Worm (Caenorhabditis elegans) whole organism, L4 larva: ENCODE data around the gene srab-24.

Source experiments
- F49E8.2 ChIP-seq: sonication (generic microtip); optimal IDR thresholded peaks from 2 replicates; lab custom pipeline; 2016; ENCODE audit warnings: missing compliant biosample characterization, mild to moderate bottlenecking, missing genetic modification characterization, borderline replicate concordance
- Y48G9A.11 ChIP-seq: fragments of 200-800 bp; sonication (Bioruptor generic); IDR thresholded peaks from 2 replicates; pipeline ENCODE4 v1.3.6; 2022; ENCODE audit warnings: missing genetic modification reagents, missing genetic modification characterization, missing compliant biosample characterization
- ZK546.5 ChIP-seq, 2 experiments: sonication (generic microtip); optimal IDR thresholded peaks; 2 replicates each; lab custom pipeline; 2017; ENCODE audit warnings: missing biosample characterization in 2 of 2, missing genetic modification characterization in 2 of 2
- ces-1 ChIP-seq: fragments of 150-350 bp; sonication (generic microtip); optimal IDR thresholded peaks from 4 replicates; lab custom pipeline; 2014; ENCODE audit warnings: missing biosample characterization, missing genetic modification reagents, missing genetic modification characterization
- cey-2 ChIP-seq: sonication (generic microtip); optimal IDR thresholded peaks from 3 replicates; lab custom pipeline; 2017; ENCODE audit warnings: missing genetic modification characterization, mild to moderate bottlenecking, missing compliant biosample characterization, antibody characterized with exemption, borderline replicate concordance; ENCODE audit not compliant: insufficient read depth
- mep-1 ChIP-seq: fragments of 150-350 bp; sonication (generic microtip); optimal IDR thresholded peaks from 3 replicates; lab custom pipeline; 2014; ENCODE audit warnings: missing biosample characterization, missing genetic modification characterization
- nhr-25 ChIP-seq: sonication (generic microtip); optimal IDR thresholded peaks from 2 replicates; lab custom pipeline; 2017; ENCODE audit warnings: missing genetic modification characterization, mild to moderate bottlenecking, missing compliant biosample characterization, antibody characterized with exemption, moderate library complexity, borderline replicate concordance; ENCODE audit not compliant: insufficient read depth
- unc-62 ChIP-seq, 3 experiments: fragments of 150-350 bp in 1 of 3; sonication (generic microtip); optimal IDR thresholded peaks in 2 of 3; peaks in 1 of 3; 1 replicate in 1 of 3; 2 replicates in 2 of 3; lab custom pipeline; 2014 to 2017; ENCODE audit warnings: missing biosample characterization in 3 of 3, missing genetic modification characterization in 3 of 3, missing genetic modification reagents in 3 of 3, missing genotype in 1 of 3
- ztf-11 ChIP-seq: fragments of 150-350 bp; optimal IDR thresholded peaks from 2 replicates; lab custom pipeline; 2014; ENCODE audit warnings: missing biosample characterization, missing genetic modification characterization
- ztf-7 ChIP-seq: fragments of 150-350 bp; optimal IDR thresholded peaks from 2 replicates; lab custom pipeline; 2014; ENCODE audit warnings: missing biosample characterization, missing genetic modification characterization

DNA sequence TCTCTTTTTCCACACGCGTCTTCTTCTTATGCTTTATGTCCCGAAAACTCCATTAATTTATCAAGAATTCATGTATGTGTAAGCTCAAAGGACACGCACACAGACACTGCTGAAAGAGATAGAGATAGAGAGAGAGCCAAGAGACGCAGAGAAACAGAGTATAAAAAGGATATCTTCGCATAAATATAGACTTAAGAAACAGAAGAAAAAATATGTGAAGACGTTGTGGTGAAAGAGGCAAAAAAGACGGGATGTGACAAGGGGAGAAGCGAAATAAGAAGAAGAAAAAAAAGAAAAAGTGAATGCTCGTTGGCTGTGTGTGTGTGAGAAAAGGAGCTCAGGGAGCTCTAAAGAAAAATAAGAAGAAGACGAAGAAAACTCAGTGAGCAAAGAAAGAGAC is 10.7 kb upstream of the srab-24 start:
- TF ChIP-seq nhr-25 (tag; lab: Kevin White, UChicago) (no peak), F49E8.2 (no peak), Y48G9A.11 (GFP tag; lab: Robert Waterston, UW) (no peak), ztf-11 (tag; lab: Kevin White, UChicago) (no peak), cey-2 (tag; lab: Kevin White, UChicago) (no peak), ZK546.5 (tag; optimal IDR thresholded peaks at IDR 0.05; lab: Kevin White, UChicago) (no peak), mep-1 (tag; lab: Kevin White, UChicago) (peak; percentile 49), ztf-7 (tag; lab: Kevin White, UChicago) (no peak), unc-62 (GFP tag; optimal IDR thresholded peaks at IDR 0.05 in 1 of 2; lab: Kevin White, UChicago) (peak in 1 of 2 experiments; percentile 98), unc-62 (tag; optimal IDR thresholded peaks at IDR 0.05; lab: Kevin White, UChicago) (no peak), ces-1 (GFP tag; lab: Kevin White, UChicago) (no peak)
